Fruit fly (Drosophila melanogaster) whole organism: ENCODE data around the gene Mettl14.

Source experiments
- CG8478 ChIP-seq: fragments of >200 bp; optimal IDR thresholded peaks from 2 replicates; lab custom pipeline; 2018; ENCODE audit warnings: inconsistent platforms
- Dll ChIP-seq: fragments of >200 bp; optimal IDR thresholded peaks from 2 replicates; lab custom pipeline; 2017
- EcR ChIP-seq, 2 experiments: fragments of >200 bp; optimal IDR thresholded peaks; 2 replicates each; lab custom pipeline; 2017; ENCODE audit warnings: missing biosample characterization in 2 of 2, missing genetic modification characterization in 2 of 2, missing genetic modification reagents in 2 of 2
- pan ChIP-seq: fragments of >200 bp; optimal IDR thresholded peaks from 2 replicates; lab custom pipeline; 2017
- psq ChIP-seq: fragments of >200 bp; optimal IDR thresholded peaks from 2 replicates; lab custom pipeline; 2017
- usp ChIP-seq: fragments of >200 bp; optimal IDR thresholded peaks from 2 replicates; lab custom pipeline; 2017; ENCODE audit warnings: missing biosample characterization, missing genetic modification characterization, mixed read lengths

DNA sequence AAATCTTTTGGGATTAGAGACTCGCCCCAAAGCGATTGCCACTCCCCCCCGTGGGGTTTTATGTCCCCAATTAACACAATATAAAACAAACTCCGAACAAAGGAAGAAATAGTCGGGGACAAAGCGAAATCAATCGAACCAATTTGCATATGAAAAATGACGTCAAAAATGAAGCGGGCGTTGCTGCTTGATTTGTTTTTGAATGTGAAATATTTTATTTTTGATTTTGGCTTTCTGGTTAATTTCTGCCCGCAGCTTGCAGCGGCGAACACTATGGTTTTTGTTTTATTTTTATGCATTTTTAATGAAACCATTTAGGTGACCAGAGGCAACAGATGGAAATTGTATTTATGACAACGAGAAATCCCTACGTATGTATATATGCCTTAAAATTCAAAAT is 39.5 kb upstream of the Mettl14 start:
- TF ChIP-seq CG8478 (no peak), EcR (GFP tag; optimal IDR thresholded peaks at IDR 0.05; lab: Kevin White, UChicago) (no peak), usp (GFP tag; lab: Kevin White, UChicago) (no peak), pan (lab: Kevin White, UChicago) (no peak), psq (no peak), Dll (lab: Kevin White, UChicago) (no peak)
